Fruit fly (Drosophila melanogaster): ENCODE results near the gene CG4896.

CG4896 gene

DNA sequence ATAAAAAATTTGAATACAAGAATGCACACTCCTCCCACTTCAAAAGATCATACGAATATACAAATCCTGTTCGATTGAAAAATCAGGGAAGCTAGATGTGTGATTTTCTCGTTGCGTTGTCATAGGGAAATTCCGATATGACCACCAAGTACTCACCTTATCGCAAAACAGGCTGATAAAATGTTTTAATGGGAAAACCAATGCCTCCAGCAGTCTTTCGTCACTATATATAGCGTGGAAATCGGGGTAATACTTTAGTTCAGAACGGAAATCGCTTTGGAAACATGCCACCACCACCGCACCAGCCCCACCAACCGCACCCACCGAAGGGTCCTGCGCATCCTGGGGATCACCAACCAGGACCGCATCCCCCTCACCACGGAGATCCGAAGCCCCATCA lies 21.7 kb downstream of the CG4896 start, which contains the start of the genes CG5139 and CG43348:
Gene CG5139, minus strand, starts transcription at position 101 of the 400 bp plus-strand sequence.
Gene CG43348, plus strand, starts transcription at position 247 of the 400 bp plus-strand sequence.
- TF ChIP-seq ovo (GFP tag; optimal IDR thresholded peaks at IDR 0.05) (no peak), CG7045 (GFP tag; optimal IDR thresholded peaks at IDR 0.05) (no peak), kay (GFP tag; ENCODE audit: borderline replicate concordance) (no peak), CG12768 (GFP tag; optimal IDR thresholded peaks at IDR 0.05) (no peak), pad (GFP tag; optimal IDR thresholded peaks at IDR 0.05) (no peak), toe (GFP tag; optimal IDR thresholded peaks at IDR 0.05) (no peak), bab1 (GFP tag; optimal IDR thresholded peaks at IDR 0.05) (no peak), tj (GFP tag; optimal IDR thresholded peaks at IDR 0.05) (no peak), CG7101 (tag; optimal IDR thresholded peaks at IDR 0.05) (no peak), CG11617 (GFP tag; optimal IDR thresholded peaks at IDR 0.05) (no peak), cnc (optimal IDR thresholded peaks at IDR 0.05) (no peak), cic (GFP tag; optimal IDR thresholded peaks at IDR 0.05) (no peak), Clk (GFP tag; optimal IDR thresholded peaks at IDR 0.05) (no peak), CG33017 (tag; optimal IDR thresholded peaks at IDR 0.05) (no peak), CG5204 (GFP tag; optimal IDR thresholded peaks at IDR 0.05) (no peak), CG1620 (GFP tag; optimal IDR thresholded peaks at IDR 0.05) (no peak), Hr96 (GFP tag; optimal IDR thresholded peaks at IDR 0.05) (no peak), Mnt (GFP tag; optimal IDR thresholded peaks at IDR 0.05) (no peak), CG14711 (tag; optimal IDR thresholded peaks at IDR 0.05) (no peak), Crg-1 (GFP tag; optimal IDR thresholded peaks at IDR 0.05) (no peak)

DNA sequence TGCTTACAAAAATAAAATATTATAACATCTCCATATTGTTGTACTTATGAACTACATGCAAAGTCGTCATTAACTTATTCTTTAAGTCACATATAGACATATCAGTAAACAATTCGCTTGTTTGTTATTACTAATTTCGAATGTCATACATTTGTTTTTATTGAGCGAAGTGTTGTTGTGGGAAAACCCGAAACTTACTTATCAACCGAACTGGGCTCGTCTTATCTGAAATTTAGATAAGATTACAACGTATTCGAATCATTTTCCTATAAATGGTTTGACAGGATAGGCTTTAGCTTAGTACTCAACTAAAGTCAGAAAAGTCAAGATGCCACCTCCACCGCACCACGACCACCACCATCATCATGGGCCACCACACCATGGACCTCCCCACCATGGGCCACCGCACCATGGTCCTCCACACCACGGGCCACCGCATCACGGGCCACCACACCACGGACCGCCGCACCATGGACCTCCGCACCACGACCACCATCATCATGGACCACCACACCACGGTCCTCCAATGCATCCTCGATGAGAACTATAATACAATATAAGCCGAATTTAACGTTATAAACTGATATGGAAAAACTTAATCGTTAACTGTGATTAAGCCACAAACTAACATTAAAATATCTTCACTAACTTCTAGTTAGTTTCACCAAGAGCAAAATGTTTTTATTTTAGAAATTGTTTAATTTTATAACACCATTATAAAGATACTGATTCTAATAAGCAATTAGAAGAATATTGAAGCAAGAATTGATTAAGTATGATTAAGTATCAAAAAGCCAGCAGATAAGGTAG lies 22.6 kb downstream of the CG4896 start, which contains the start of the genes CG43349 and CG5011:
Gene CG43349, plus strand, starts transcription at position 294 of the 810 bp plus-strand sequence.
Gene CG5011, plus strand, starts transcription at position 760 of the 810 bp plus-strand sequence.
- no peak for TF ChIP-seq Crg-1 (GFP tag; optimal IDR thresholded peaks at IDR 0.05)
- peak; percentile 75 for TF ChIP-seq kay (GFP tag; ENCODE audit: borderline replicate concordance)

DNA sequence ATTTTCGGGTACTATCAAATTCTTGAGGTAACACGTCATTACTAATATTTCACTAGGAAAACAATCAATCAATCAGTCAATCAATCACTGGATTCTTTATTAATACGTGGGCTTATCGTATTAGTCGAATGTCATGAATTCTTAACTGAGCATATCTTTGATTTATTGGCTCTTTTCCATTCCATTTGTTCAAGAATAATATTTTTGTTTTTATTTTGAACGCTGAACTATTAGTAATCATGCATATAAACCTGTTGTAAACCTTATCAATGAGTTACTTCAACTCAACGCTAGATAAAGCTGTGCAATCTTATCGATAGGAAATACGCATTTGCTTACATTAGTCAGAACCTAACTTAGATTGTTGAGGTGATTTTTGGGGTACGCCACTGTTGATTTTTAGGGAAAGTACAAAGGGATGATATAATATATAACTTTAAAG lies 23.9 kb downstream of the CG4896 start:
- no peak for TF ChIP-seq CG11617 (GFP tag; optimal IDR thresholded peaks at IDR 0.05)
- no peak for TF ChIP-seq CG33017 (tag; optimal IDR thresholded peaks at IDR 0.05)
- TF ChIP-seq Hr96 (GFP tag; optimal IDR thresholded peaks at IDR 0.05) = no peak
- TF ChIP-seq pad (GFP tag; optimal IDR thresholded peaks at IDR 0.05) = no peak
- no peak for TF ChIP-seq bab1 (GFP tag; optimal IDR thresholded peaks at IDR 0.05)
- no peak for TF ChIP-seq CG14711 (tag; optimal IDR thresholded peaks at IDR 0.05)
- TF ChIP-seq CG12768 (GFP tag; optimal IDR thresholded peaks at IDR 0.05) = no peak
- TF ChIP-seq cnc (optimal IDR thresholded peaks at IDR 0.05) = no peak
- TF ChIP-seq tj (GFP tag; optimal IDR thresholded peaks at IDR 0.05) = no peak
- peak; percentile 83 for TF ChIP-seq kay (GFP tag; ENCODE audit: borderline replicate concordance)
- no peak for TF ChIP-seq Clk (GFP tag; optimal IDR thresholded peaks at IDR 0.05)
- peak; percentile 38 for TF ChIP-seq cic (GFP tag; optimal IDR thresholded peaks at IDR 0.05)

DNA sequence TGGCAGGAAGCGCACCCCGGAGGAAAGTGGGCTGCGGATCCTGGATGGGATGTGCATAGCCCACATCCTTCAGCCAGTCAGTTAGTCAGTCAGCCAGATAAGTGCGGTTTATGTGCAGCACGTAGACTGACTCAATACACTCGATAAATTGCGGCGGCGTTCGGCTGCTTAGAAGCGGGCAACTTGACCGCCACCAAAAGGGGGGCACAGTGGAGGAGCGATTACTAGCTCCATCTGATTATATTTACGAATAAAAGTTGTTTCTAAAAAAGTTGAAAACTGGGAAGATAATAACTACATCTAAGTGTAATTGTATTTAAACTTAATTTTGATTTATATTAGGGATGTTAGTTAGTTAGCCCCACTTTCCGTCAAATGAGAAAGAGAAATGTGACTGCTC lies 25.0 kb downstream of the CG4896 start:
- no peak for TF ChIP-seq tj (GFP tag; optimal IDR thresholded peaks at IDR 0.05)
- TF ChIP-seq cic (GFP tag; optimal IDR thresholded peaks at IDR 0.05) = no peak
- TF ChIP-seq toe (GFP tag; optimal IDR thresholded peaks at IDR 0.05) = no peak
- TF ChIP-seq CG33017 (tag; optimal IDR thresholded peaks at IDR 0.05) = no peak
- no peak for TF ChIP-seq ovo (GFP tag; optimal IDR thresholded peaks at IDR 0.05)
- no peak for TF ChIP-seq Clk (GFP tag; optimal IDR thresholded peaks at IDR 0.05)

dm6 chr2L:1203915-1204314 lies 26.4 kb downstream of the CG4896 start, which contains the start of gene CG14342:
TSS of gene CG14342 (plus strand) at chr2L:1204215.
- TF ChIP-seq pad (GFP tag; optimal IDR thresholded peaks at IDR 0.05) (no peak), cic (GFP tag; optimal IDR thresholded peaks at IDR 0.05) (no peak), CG7045 (GFP tag; optimal IDR thresholded peaks at IDR 0.05) (no peak), Hr96 (GFP tag; optimal IDR thresholded peaks at IDR 0.05) (no peak), bab1 (GFP tag; optimal IDR thresholded peaks at IDR 0.05) (no peak), ovo (GFP tag; optimal IDR thresholded peaks at IDR 0.05) (no peak), kay (GFP tag; ENCODE audit: borderline replicate concordance) (no peak), CG1620 (GFP tag; optimal IDR thresholded peaks at IDR 0.05) (no peak), tj (GFP tag; optimal IDR thresholded peaks at IDR 0.05) (no peak), CG33017 (tag; optimal IDR thresholded peaks at IDR 0.05) (no peak), cnc (optimal IDR thresholded peaks at IDR 0.05) (no peak), Clk (GFP tag; optimal IDR thresholded peaks at IDR 0.05) (no peak), CG11617 (GFP tag; optimal IDR thresholded peaks at IDR 0.05) (no peak)

DNA sequence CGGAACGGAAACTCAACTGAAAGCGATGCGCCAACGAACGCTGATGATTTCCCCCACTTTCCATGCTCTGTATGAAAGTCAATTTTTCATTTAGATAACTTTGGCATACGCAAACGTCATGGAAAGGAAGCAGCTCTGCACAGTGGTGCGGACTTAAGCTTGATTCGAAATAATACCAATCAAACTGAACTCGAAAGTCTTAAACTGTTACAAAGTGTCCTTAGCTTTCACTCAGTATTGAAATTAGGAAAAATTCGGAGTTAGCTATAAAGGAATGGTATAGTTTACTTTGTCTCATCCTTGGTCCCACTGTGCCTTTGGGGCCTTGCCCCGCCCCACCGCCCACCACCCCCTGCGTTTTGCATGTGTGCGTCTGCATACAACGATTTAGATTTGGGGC lies 29.9 kb downstream of the CG4896 start:
- TF ChIP-seq CG33017 (tag; optimal IDR thresholded peaks at IDR 0.05) (no peak), CG12768 (GFP tag; optimal IDR thresholded peaks at IDR 0.05) (no peak), CG5204 (GFP tag; optimal IDR thresholded peaks at IDR 0.05) (no peak), CG7045 (GFP tag; optimal IDR thresholded peaks at IDR 0.05) (no peak), Crg-1 (GFP tag; optimal IDR thresholded peaks at IDR 0.05) (no peak)

dm6 chr2L:1211528-1211927 lies 34.0 kb downstream of the CG4896 start:
- TF ChIP-seq CG1620 (GFP tag; optimal IDR thresholded peaks at IDR 0.05) (no peak), toe (GFP tag; optimal IDR thresholded peaks at IDR 0.05) (no peak)
